Worm (Caenorhabditis elegans) whole organism, L4 larva: ENCODE results near the gene dlc-4.
A peak's percentile ranks its signal among the peaks of the same experiment; 100 is the strongest.

Experiments
- D1046.2 ChIP-seq: fragments of 200-800 bp; sonication (Bioruptor generic); IDR thresholded peaks from 2 replicates; pipeline ENCODE4 v1.3.6; 2022; ENCODE audit warnings: missing genetic modification characterization, missing compliant biosample characterization
- F37D6.2 ChIP-seq: sonication (generic microtip); optimal IDR thresholded peaks from 2 replicates; lab custom pipeline; 2016; ENCODE audit warnings: mild to moderate bottlenecking, missing genetic modification characterization, missing compliant biosample characterization
- F44E2.7 ChIP-seq: fragments of 200-800 bp; sonication (Bioruptor generic); IDR thresholded peaks from 2 replicates; pipeline ENCODE4 v2.1.2; 2022; ENCODE audit warnings: missing genetic modification characterization, missing compliant biosample characterization
- F49E8.2 ChIP-seq: sonication (generic microtip); optimal IDR thresholded peaks from 2 replicates; lab custom pipeline; 2016; ENCODE audit warnings: missing compliant biosample characterization, mild to moderate bottlenecking, missing genetic modification characterization, borderline replicate concordance
- T26A8.4 ChIP-seq: fragments of 200-800 bp; sonication (Bioruptor generic); IDR thresholded peaks from 2 replicates; pipeline ENCODE4 v1.3.6; 2022; ENCODE audit warnings: missing genetic modification characterization, missing compliant biosample characterization
- Y105C5A.15 ChIP-seq: fragments of 200-800 bp; sonication (Bioruptor generic); IDR thresholded peaks from 2 replicates; pipeline ENCODE4 v1.3.6; 2022; ENCODE audit warnings: missing genetic modification characterization, missing compliant biosample characterization
- Y48G9A.11 ChIP-seq: fragments of 200-800 bp; sonication (Bioruptor generic); IDR thresholded peaks from 2 replicates; pipeline ENCODE4 v1.3.6; 2022; ENCODE audit warnings: missing genetic modification reagents, missing genetic modification characterization, missing compliant biosample characterization
- Y5F2A.4 ChIP-seq: fragments of 200-800 bp; sonication (Bioruptor generic); optimal IDR thresholded peaks from 2 replicates; lab custom pipeline; 2018; ENCODE audit warnings: mild to moderate bottlenecking, missing genetic modification characterization, missing compliant biosample characterization
- Y75B8A.6 ChIP-seq: fragments of 200-800 bp; sonication (Bioruptor generic); IDR thresholded peaks from 2 replicates; pipeline ENCODE4 v1.3.6; 2022; ENCODE audit warnings: missing genetic modification reagents, missing genetic modification characterization, missing compliant biosample characterization
- ZK546.5 ChIP-seq, 2 experiments: sonication (generic microtip); optimal IDR thresholded peaks; 2 replicates each; lab custom pipeline; 2017; ENCODE audit warnings: missing biosample characterization in 2 of 2, missing genetic modification characterization in 2 of 2
- aha-1 ChIP-seq: fragments of 150-350 bp; peaks from one replicate; lab custom pipeline; 2014; ENCODE audit warnings: missing biosample characterization, missing genetic modification characterization
- aly-2 ChIP-seq: sonication (generic microtip); optimal IDR thresholded peaks from 2 replicates; lab custom pipeline; 2018; ENCODE audit warnings: missing biosample characterization, missing genetic modification characterization
- ceh-62 ChIP-seq: sonication (generic microtip); optimal IDR thresholded peaks from 2 replicates; lab custom pipeline; 2017; ENCODE audit warnings: missing biosample characterization, missing genetic modification characterization
- ceh-82 ChIP-seq: sonication (generic microtip); optimal IDR thresholded peaks from 2 replicates; lab custom pipeline; 2017; ENCODE audit warnings: missing biosample characterization, missing genetic modification characterization
- ces-1 ChIP-seq: fragments of 150-350 bp; sonication (generic microtip); optimal IDR thresholded peaks from 4 replicates; lab custom pipeline; 2014; ENCODE audit warnings: missing biosample characterization, missing genetic modification reagents, missing genetic modification characterization
- cey-2 ChIP-seq: sonication (generic microtip); optimal IDR thresholded peaks from 3 replicates; lab custom pipeline; 2017; ENCODE audit warnings: missing genetic modification characterization, mild to moderate bottlenecking, missing compliant biosample characterization, antibody characterized with exemption, borderline replicate concordance; ENCODE audit not compliant: insufficient read depth
- daf-12 ChIP-seq: fragments of 150-350 bp; optimal IDR thresholded peaks from 2 replicates; lab custom pipeline; 2014; ENCODE audit warnings: missing biosample characterization, missing genetic modification reagents, missing genetic modification characterization
- daf-16 ChIP-seq, 3 experiments: sonication (generic microtip); optimal IDR thresholded peaks; 2 replicates each; lab custom pipeline; 2016 to 2017; ENCODE audit warnings: missing genetic modification characterization in 3 of 3, missing genetic modification reagents in 3 of 3, mild to moderate bottlenecking in 2 of 3, missing compliant biosample characterization in 2 of 3, missing biosample characterization in 1 of 3, moderate library complexity in 1 of 3
- daf-8 ChIP-seq: fragments of 200-800 bp; sonication (Bioruptor generic); IDR thresholded peaks from 2 replicates; pipeline ENCODE4 v1.3.6; 2022; ENCODE audit warnings: missing genetic modification characterization, missing compliant biosample characterization
- dmd-6 ChIP-seq: fragments of 200-800 bp; sonication (Bioruptor generic); IDR thresholded peaks from 2 replicates; pipeline ENCODE4 v1.3.6; 2022; ENCODE audit warnings: missing genetic modification reagents, missing genetic modification characterization, missing compliant biosample characterization
- duxl-1 ChIP-seq: sonication (generic microtip); optimal IDR thresholded peaks from 2 replicates; lab custom pipeline; 2016; ENCODE audit warnings: mild to moderate bottlenecking, missing genetic modification characterization, moderate library complexity, missing compliant biosample characterization; ENCODE audit not compliant: poor library complexity
- dve-1 ChIP-seq: sonication (generic microtip); optimal IDR thresholded peaks from 2 replicates; lab custom pipeline; 2017; ENCODE audit warnings: antibody characterized with exemption, mild to moderate bottlenecking, missing genetic modification characterization, missing compliant biosample characterization; ENCODE audit not compliant: insufficient read depth
- egl-43 ChIP-seq: fragments of 200-800 bp; sonication (Bioruptor generic); IDR thresholded peaks from 2 replicates; pipeline ENCODE4 v1.3.6; 2022; ENCODE audit warnings: missing genetic modification reagents, missing genetic modification characterization, missing compliant biosample characterization
- fkh-10 ChIP-seq: fragments of 150-350 bp; optimal IDR thresholded peaks from 2 replicates; lab custom pipeline; 2014; ENCODE audit warnings: missing biosample characterization, missing genetic modification reagents, missing genetic modification characterization
- hif-1 ChIP-seq, 2 experiments: sonication (generic microtip); optimal IDR thresholded peaks; 2 replicates each; lab custom pipeline; 2016 to 2017; ENCODE audit warnings: missing compliant biosample characterization in 2 of 2, missing genetic modification characterization in 2 of 2, missing genetic modification reagents in 2 of 2, missing genotype in 2 of 2, mild to moderate bottlenecking in 1 of 2
- hlh-11 ChIP-seq: fragments of 200-800 bp; sonication (Bioruptor generic); optimal IDR thresholded peaks from 2 replicates; lab custom pipeline; 2018; ENCODE audit warnings: mild to moderate bottlenecking, missing genetic modification characterization, missing compliant biosample characterization
- jun-1 ChIP-seq: fragments of 150-350 bp; optimal IDR thresholded peaks from 2 replicates; lab custom pipeline; 2014; ENCODE audit warnings: missing biosample characterization, missing genetic modification reagents, missing genetic modification characterization
- lim-7 ChIP-seq: fragments of 200-800 bp; sonication (Bioruptor generic); IDR thresholded peaks from 2 replicates; pipeline ENCODE4 v1.3.6; 2022; ENCODE audit warnings: missing genetic modification characterization, missing compliant biosample characterization
- lin-15B ChIP-seq: fragments of 150-350 bp; sonication (generic microtip); optimal IDR thresholded peaks from 3 replicates; lab custom pipeline; 2014; ENCODE audit warnings: missing biosample characterization, missing genetic modification characterization
- lin-39 ChIP-seq: fragments of 150-350 bp; optimal IDR thresholded peaks from 2 replicates; lab custom pipeline; 2014; ENCODE audit warnings: missing biosample characterization, missing genetic modification reagents, missing genetic modification characterization
- lir-3 ChIP-seq: sonication (generic microtip); optimal IDR thresholded peaks from 2 replicates; lab custom pipeline; 2016; ENCODE audit warnings: mild to moderate bottlenecking, missing genetic modification characterization, missing compliant biosample characterization
- lsy-2 ChIP-seq, 2 experiments: fragments of 150-350 bp in 1 of 2; sonication (generic microtip) in 1 of 2; optimal IDR thresholded peaks; 2 replicates each; lab custom pipeline; 2014 to 2017; ENCODE audit warnings: missing biosample characterization in 2 of 2, missing genetic modification characterization in 2 of 2
- mxl-3 ChIP-seq: fragments of 200-800 bp; sonication (Bioruptor generic); optimal IDR thresholded peaks from 2 replicates; lab custom pipeline; 2018; ENCODE audit warnings: mild to moderate bottlenecking, missing genetic modification characterization, missing compliant biosample characterization
- nhr-102 ChIP-seq: sonication (generic microtip); optimal IDR thresholded peaks from 2 replicates; lab custom pipeline; 2016; ENCODE audit warnings: mild to moderate bottlenecking, missing genetic modification characterization, moderate library complexity, missing compliant biosample characterization
- nhr-76 ChIP-seq: fragments of 150-350 bp; optimal IDR thresholded peaks from 2 replicates; lab custom pipeline; 2014; ENCODE audit warnings: missing biosample characterization, missing genetic modification characterization
- nhr-77 ChIP-seq: fragments of 150-350 bp; optimal IDR thresholded peaks from 2 replicates; lab custom pipeline; 2014; ENCODE audit warnings: missing biosample characterization, missing genetic modification characterization
- rbr-2 ChIP-seq: sonication (generic microtip); optimal IDR thresholded peaks from 2 replicates; lab custom pipeline; 2016; ENCODE audit warnings: missing genotype, missing genetic modification characterization, missing compliant biosample characterization
- saeg-2 ChIP-seq: fragments of 200-800 bp; sonication (Bioruptor generic); IDR thresholded peaks from 2 replicates; pipeline ENCODE4 v1.3.6; 2022; ENCODE audit warnings: missing genetic modification reagents, missing genetic modification characterization, missing compliant biosample characterization
- sdz-12 ChIP-seq: fragments of 200-800 bp; sonication (Bioruptor generic); optimal IDR thresholded peaks from 2 replicates; lab custom pipeline; 2018; ENCODE audit warnings: mild to moderate bottlenecking, missing genetic modification characterization, missing compliant biosample characterization
- set-16 ChIP-seq: fragments of 200-800 bp; sonication (Bioruptor generic); IDR thresholded peaks from 2 replicates; pipeline ENCODE4 v1.3.6; 2022; ENCODE audit warnings: missing genetic modification reagents, missing genetic modification characterization, missing compliant biosample characterization
- tra-1 ChIP-seq: fragments of 200-800 bp; sonication (Bioruptor generic); IDR thresholded peaks from 2 replicates; pipeline ENCODE4 v1.3.6; 2022; ENCODE audit warnings: missing genetic modification reagents, missing genetic modification characterization, missing compliant biosample characterization
- unc-130 ChIP-seq: sonication (generic microtip); optimal IDR thresholded peaks from 2 replicates; lab custom pipeline; 2016; ENCODE audit warnings: missing genetic modification reagents, missing genetic modification characterization, missing compliant biosample characterization
- unc-39 ChIP-seq: sonication (generic microtip); optimal IDR thresholded peaks from 2 replicates; lab custom pipeline; 2017; ENCODE audit warnings: missing biosample characterization, missing genetic modification characterization
- unc-62 ChIP-seq, 3 experiments: fragments of 150-350 bp in 1 of 3; sonication (generic microtip); optimal IDR thresholded peaks in 2 of 3; peaks in 1 of 3; 1 replicate in 1 of 3; 2 replicates in 2 of 3; lab custom pipeline; 2014 to 2017; ENCODE audit warnings: missing biosample characterization in 3 of 3, missing genetic modification characterization in 3 of 3, missing genetic modification reagents in 3 of 3, missing genotype in 1 of 3
- vab-7 ChIP-seq: fragments of 200-800 bp; sonication (Bioruptor generic); IDR thresholded peaks from 2 replicates; pipeline ENCODE4 v1.3.6; 2022; ENCODE audit warnings: missing genetic modification reagents, missing genetic modification characterization, missing compliant biosample characterization
- zfp-2 ChIP-seq: sonication (generic microtip); optimal IDR thresholded peaks from 2 replicates; lab custom pipeline; 2016; ENCODE audit warnings: mild to moderate bottlenecking, missing genetic modification characterization, missing compliant biosample characterization
- zfp-3 ChIP-seq: fragments of 200-800 bp; sonication (Bioruptor generic); conservative IDR thresholded peaks from 2 replicates; pipeline ENCODE4 v1.3.6; 2022; ENCODE audit warnings: missing genetic modification reagents, missing genetic modification characterization, missing compliant biosample characterization
- ztf-11 ChIP-seq: fragments of 150-350 bp; optimal IDR thresholded peaks from 2 replicates; lab custom pipeline; 2014; ENCODE audit warnings: missing biosample characterization, missing genetic modification characterization

The dlc-4 gene

ce11 chrIV:16415100-16415973 is 27.7 kb upstream of the dlc-4 start:
- TF ChIP-seq rbr-2 (tag; lab: Kevin White, UChicago) (peak; percentile 11), nhr-76 (tag; lab: Kevin White, UChicago) (no peak), set-16 (GFP tag; lab: Robert Waterston, UW) (no peak), tra-1 (peak; percentile 78), saeg-2 (GFP tag; lab: Robert Waterston, UW) (no peak), daf-8 (GFP tag; lab: Robert Waterston, UW) (no peak), lim-7 (no peak), lsy-2 (tag; optimal IDR thresholded peaks at IDR 0.05; lab: Kevin White, UChicago) (peak in 1 of 2 experiments; percentile 75), D1046.2 (GFP tag; lab: Robert Waterston, UW) (peak; percentile 50; the same call in 1 of the 2 replicates), aly-2 (tag; lab: Kevin White, UChicago) (no peak), jun-1 (no peak), Y5F2A.4 (GFP tag; lab: Kevin White, UChicago) (no peak), hif-1 (tag; optimal IDR thresholded peaks at IDR 0.05; lab: Kevin White, UChicago) (peak; percentile 73 to 98), F37D6.2 (tag; lab: Kevin White, UChicago) (peak; percentile 32), sdz-12 (GFP tag; lab: Kevin White, UChicago) (peak; percentile 89), duxl-1 (peak; percentile 86), ceh-62 (no peak), lin-15B (no peak), fkh-10 (GFP tag; lab: Kevin White, UChicago) (no peak), ZK546.5 (tag; optimal IDR thresholded peaks at IDR 0.05; lab: Kevin White, UChicago) (no peak), hlh-11 (tag; lab: Kevin White, UChicago) (peak; percentile 26), daf-12 (tag; lab: Kevin White, UChicago) (no peak), lir-3 (tag; lab: Kevin White, UChicago) (no peak), F44E2.7 (GFP tag; lab: Robert Waterston, UW) (no peak), unc-39 (no peak), cey-2 (tag; lab: Kevin White, UChicago) (no peak), mxl-3 (no peak), zfp-2 (no peak), egl-43 (GFP tag; lab: Robert Waterston, UW) (no peak), Y75B8A.6 (GFP tag; lab: Robert Waterston, UW) (no peak), aha-1 (tag; lab: Kevin White, UChicago) (peak; percentile 81), nhr-77 (no peak), zfp-3 (0 out of 2 replicates have a peak, but pooled peaks have one; percentile 50), ztf-11 (tag; lab: Kevin White, UChicago) (no peak), ceh-82 (tag; lab: Kevin White, UChicago) (no peak), Y48G9A.11 (GFP tag; lab: Robert Waterston, UW) (peak; percentile 85), lin-39 (no peak), unc-130 (GFP tag; lab: Kevin White, UChicago) (peak; percentile 74), nhr-102 (tag; lab: Kevin White, UChicago) (peak; percentile 33), ces-1 (no peak), unc-62 (GFP tag; optimal IDR thresholded peaks at IDR 0.05 in 1 of 2; lab: Kevin White, UChicago) (no peak), unc-62 (tag; optimal IDR thresholded peaks at IDR 0.05; lab: Kevin White, UChicago) (no peak), dmd-6 (peak; percentile 69), vab-7 (GFP tag; lab: Robert Waterston, UW) (peak; percentile 24; the same call in 1 of the 2 replicates), F49E8.2 (tag; lab: Kevin White, UChicago) (peak; percentile 84), daf-16 (GFP tag; optimal IDR thresholded peaks at IDR 0.05; lab: Kevin White, UChicago) (no peak), daf-16 (tag; optimal IDR thresholded peaks at IDR 0.05; lab: Kevin White, UChicago) (no peak), dve-1 (peak; percentile 51), T26A8.4 (GFP tag; lab: Robert Waterston, UW) (peak; percentile 60), Y105C5A.15 (GFP tag; lab: Robert Waterston, UW) (no peak)
